Fruit fly (Drosophila melanogaster) whole organism, embryonic: Measurements from ENCODE around the gene CG8668.

Source experiments
- Atf6 ChIP-seq: fragments of 200-800 bp; sonication (Bioruptor generic); IDR thresholded peaks from 2 replicates; pipeline ENCODE4 v1.3.6; 2022; ENCODE audit warnings: missing biosample characterization, missing genetic modification characterization
- Bgb ChIP-seq: fragments of 200-800 bp; sonication (Bioruptor generic); IDR thresholded peaks from 2 replicates; pipeline ENCODE4 v1.3.6; 2022; ENCODE audit warnings: missing biosample characterization, missing genetic modification characterization; ENCODE audit not compliant: partially characterized antibody
- CG10267 ChIP-seq: fragments of 200-800 bp; sonication (Bioruptor generic); optimal IDR thresholded peaks from 2 replicates; lab custom pipeline; 2018; ENCODE audit warnings: missing biosample characterization, mild to moderate bottlenecking, missing genetic modification characterization, moderate library complexity
- CG12769 ChIP-seq: fragments of 200-800 bp; sonication (Bioruptor generic); optimal IDR thresholded peaks from 2 replicates; lab custom pipeline; 2019; ENCODE audit warnings: missing biosample characterization, mild to moderate bottlenecking, missing genetic modification characterization, moderate library complexity
- CG15073 ChIP-seq: fragments of 200-800 bp; sonication (Bioruptor generic); optimal IDR thresholded peaks from 2 replicates; lab custom pipeline; 2016; ENCODE audit warnings: missing biosample characterization, missing genetic modification characterization
- CG1603 ChIP-seq: fragments of 200-800 bp; sonication (Bioruptor generic); optimal IDR thresholded peaks from 2 replicates; lab custom pipeline; 2019; ENCODE audit warnings: missing biosample characterization, mild to moderate bottlenecking, missing genetic modification characterization, moderate library complexity
- CG17361 ChIP-seq: fragments of 200-800 bp; sonication (Bioruptor generic); IDR thresholded peaks from 3 replicates; pipeline ENCODE4 v1.3.6; 2022; ENCODE audit warnings: missing biosample characterization, missing genetic modification characterization
- CG17612 ChIP-seq: fragments of 200-800 bp; sonication (Bioruptor generic); IDR thresholded peaks from 2 replicates; pipeline ENCODE4 v1.3.6; 2022; ENCODE audit warnings: missing biosample characterization, missing genetic modification characterization
- CG1792 ChIP-seq: fragments of 200-800 bp; sonication (Bioruptor generic); optimal IDR thresholded peaks from 2 replicates; lab custom pipeline; 2016; ENCODE audit warnings: missing biosample characterization, missing genetic modification characterization
- CG18599 ChIP-seq: fragments of 200-800 bp; sonication (Bioruptor generic); optimal IDR thresholded peaks from 3 replicates; lab custom pipeline; 2017; ENCODE audit warnings: missing biosample characterization, missing genetic modification characterization, mild to moderate bottlenecking, moderate library complexity, missing genetic modification reagents
- CG18619 ChIP-seq: fragments of 200-800 bp; sonication (Bioruptor generic); optimal IDR thresholded peaks from 3 replicates; lab custom pipeline; 2017; ENCODE audit warnings: missing biosample characterization, mild to moderate bottlenecking, missing genetic modification characterization
- CG2202 ChIP-seq: fragments of 200-800 bp; sonication (Bioruptor generic); optimal IDR thresholded peaks from 2 replicates; lab custom pipeline; 2018; ENCODE audit warnings: missing biosample characterization, mild to moderate bottlenecking, missing genetic modification characterization
- CG3163 ChIP-seq: fragments of 200-800 bp; sonication (Bioruptor generic); optimal IDR thresholded peaks from 3 replicates; lab custom pipeline; 2016; ENCODE audit warnings: missing biosample characterization, missing genetic modification characterization
- CG32532 ChIP-seq: fragments of 200-800 bp; sonication (Bioruptor generic); IDR thresholded peaks from 2 replicates; pipeline ENCODE4 v1.3.6; 2022; ENCODE audit warnings: missing biosample characterization, missing genetic modification characterization
- CG34224 ChIP-seq: fragments of 200-800 bp; sonication (Bioruptor generic); IDR thresholded peaks from 3 replicates; pipeline ENCODE4 v1.3.6; 2022; ENCODE audit warnings: missing biosample characterization, missing genetic modification characterization; ENCODE audit not compliant: partially characterized antibody
- CG42726 ChIP-seq: fragments of 200-800 bp; sonication (Bioruptor generic); IDR thresholded peaks from 2 replicates; pipeline ENCODE4 v1.3.6; 2022; ENCODE audit warnings: missing biosample characterization, missing genetic modification characterization; ENCODE audit not compliant: partially characterized antibody
- CG6765 ChIP-seq: fragments of 200-800 bp; sonication (Bioruptor generic); optimal IDR thresholded peaks from 3 replicates; lab custom pipeline; 2017; ENCODE audit warnings: missing biosample characterization, mild to moderate bottlenecking, missing genetic modification characterization
- CG7556 ChIP-seq: fragments of 200-800 bp; sonication (Bioruptor generic); optimal IDR thresholded peaks from 2 replicates; lab custom pipeline; 2017; ENCODE audit warnings: missing biosample characterization, mild to moderate bottlenecking, missing genetic modification characterization
- CG8765 ChIP-seq: fragments of 200-800 bp; sonication (Bioruptor generic); IDR thresholded peaks from 2 replicates; pipeline ENCODE4 v1.3.6; 2022; ENCODE audit warnings: missing biosample characterization, missing genetic modification characterization
- CG9817 ChIP-seq: fragments of 200-800 bp; sonication (Bioruptor generic); optimal IDR thresholded peaks from 2 replicates; lab custom pipeline; 2018; ENCODE audit warnings: missing biosample characterization, mild to moderate bottlenecking, missing genetic modification characterization, moderate library complexity
- CTCF ChIP-seq: fragments of 200-800 bp; sonication (Bioruptor generic); optimal IDR thresholded peaks from 2 replicates; lab custom pipeline; 2017; ENCODE audit warnings: missing biosample characterization, mild to moderate bottlenecking, missing genetic modification characterization, moderate library complexity
- Dbx ChIP-seq: fragments of 200-800 bp; sonication (Bioruptor generic); IDR thresholded peaks from 3 replicates; pipeline ENCODE4 v1.3.6; 2022; ENCODE audit warnings: missing biosample characterization, missing genetic modification characterization
- Doc2 ChIP-seq: fragments of 200-800 bp; sonication (Bioruptor generic); IDR thresholded peaks from 2 replicates; pipeline ENCODE4 v1.3.6; 2022; ENCODE audit warnings: missing biosample characterization, missing genetic modification characterization
- Elba2 ChIP-seq: fragments of 200-800 bp; sonication (Bioruptor generic); optimal IDR thresholded peaks from 3 replicates; lab custom pipeline; 2016; ENCODE audit warnings: missing biosample characterization, missing genetic modification characterization
- Fer2 ChIP-seq: fragments of 200-800 bp; sonication (Bioruptor generic); optimal IDR thresholded peaks from 2 replicates; lab custom pipeline; 2018; ENCODE audit warnings: missing biosample characterization, mild to moderate bottlenecking, missing genetic modification characterization, moderate library complexity
- Hsf ChIP-seq: fragments of 200-800 bp; sonication (Bioruptor generic); optimal IDR thresholded peaks from 3 replicates; lab custom pipeline; 2016; ENCODE audit warnings: missing biosample characterization, missing genetic modification characterization
- Med ChIP-seq: fragments of 200-800 bp; sonication (Bioruptor generic); peaks from one replicate; lab custom pipeline; 2016; ENCODE audit warnings: missing biosample characterization, missing genetic modification characterization, mild to moderate bottlenecking, inconsistent platforms, moderate library complexity
- Neu2 ChIP-seq: fragments of 200-800 bp; sonication (Bioruptor generic); optimal IDR thresholded peaks from 3 replicates; lab custom pipeline; 2016; ENCODE audit warnings: missing biosample characterization, missing genetic modification characterization, borderline replicate concordance
- Opbp ChIP-seq: fragments of 200-800 bp; sonication (Bioruptor generic); IDR thresholded peaks from 3 replicates; pipeline ENCODE4 v1.3.6; 2022; ENCODE audit warnings: missing biosample characterization, missing genetic modification characterization; ENCODE audit not compliant: partially characterized antibody
- TFAM ChIP-seq: fragments of 200-800 bp; sonication (Bioruptor generic); optimal IDR thresholded peaks from 2 replicates; lab custom pipeline; 2017; ENCODE audit warnings: missing biosample characterization, missing genetic modification characterization, inconsistent platforms
- az2 ChIP-seq: fragments of 200-800 bp; sonication (Bioruptor generic); optimal IDR thresholded peaks from 3 replicates; lab custom pipeline; 2016; ENCODE audit warnings: missing biosample characterization, missing genetic modification characterization
- bowl ChIP-seq: fragments of 200-800 bp; sonication (Bioruptor generic); IDR thresholded peaks from 2 replicates; pipeline ENCODE4 v1.3.6; 2022; ENCODE audit warnings: missing biosample characterization, missing genetic modification characterization
- bsh ChIP-seq, 2 experiments: fragments of 200-800 bp; sonication (Bioruptor generic); optimal IDR thresholded peaks; 2 replicates each; lab custom pipeline; 2017 to 2018; ENCODE audit warnings: mild to moderate bottlenecking in 2 of 2, missing biosample characterization in 2 of 2, missing genetic modification characterization in 2 of 2, moderate library complexity in 1 of 2
- cwo ChIP-seq: fragments of 200-800 bp; sonication (Bioruptor generic); optimal IDR thresholded peaks from 3 replicates; lab custom pipeline; 2017; ENCODE audit warnings: missing biosample characterization, missing genetic modification characterization, mild to moderate bottlenecking, moderate library complexity, missing genetic modification reagents
- esg ChIP-seq: fragments of 200-800 bp; sonication (Bioruptor generic); conservative IDR thresholded peaks from 2 replicates; pipeline ENCODE4 v1.3.6; 2022; ENCODE audit warnings: missing biosample characterization, missing genetic modification characterization
- eve ChIP-seq, 2 experiments: fragments of >200 bp; optimal IDR thresholded peaks; 2 replicates each; lab custom pipeline; 2017; ENCODE audit warnings: missing biosample characterization in 2 of 2, missing genetic modification characterization in 2 of 2
- fd64A ChIP-seq: fragments of 200-800 bp; sonication (Bioruptor generic); optimal IDR thresholded peaks from 3 replicates; lab custom pipeline; 2018; ENCODE audit warnings: missing biosample characterization, mild to moderate bottlenecking, missing genetic modification characterization
- fu2 ChIP-seq: fragments of 200-800 bp; sonication (Bioruptor generic); optimal IDR thresholded peaks from 2 replicates; lab custom pipeline; 2016; ENCODE audit warnings: missing biosample characterization, missing genetic modification characterization
- gem ChIP-seq: fragments of 200-800 bp; sonication (Bioruptor generic); optimal IDR thresholded peaks from 2 replicates; lab custom pipeline; 2019; ENCODE audit warnings: missing biosample characterization, mild to moderate bottlenecking, missing genetic modification characterization, moderate library complexity
- grn ChIP-seq: fragments of 200-800 bp; sonication (Bioruptor generic); optimal IDR thresholded peaks from 3 replicates; lab custom pipeline; 2017; ENCODE audit warnings: missing biosample characterization, missing genetic modification characterization
- oc ChIP-seq: fragments of 200-800 bp; sonication (Bioruptor generic); optimal IDR thresholded peaks from 2 replicates; lab custom pipeline; 2018; ENCODE audit warnings: missing biosample characterization, mild to moderate bottlenecking, missing genetic modification characterization, moderate library complexity
- odd ChIP-seq: fragments of 200-800 bp; sonication (Bioruptor generic); optimal IDR thresholded peaks from 2 replicates; lab custom pipeline; 2017; ENCODE audit warnings: missing biosample characterization, mild to moderate bottlenecking, missing genetic modification characterization
- onecut ChIP-seq: fragments of 200-800 bp; sonication (Bioruptor generic); IDR thresholded peaks from 2 replicates; pipeline ENCODE4 v1.3.6; 2022; ENCODE audit warnings: missing biosample characterization, missing genetic modification characterization
- row ChIP-seq: fragments of 200-800 bp; sonication (Bioruptor generic); IDR thresholded peaks from 3 replicates; pipeline ENCODE4 v1.3.6; 2022; ENCODE audit warnings: missing biosample characterization, missing genetic modification characterization
- sr ChIP-seq: fragments of 200-800 bp; sonication (Bioruptor generic); IDR thresholded peaks from 3 replicates; pipeline ENCODE4 v1.3.6; 2022; ENCODE audit warnings: missing biosample characterization, missing genetic modification characterization
- stwl ChIP-seq: fragments of 200-800 bp; sonication (Bioruptor generic); optimal IDR thresholded peaks from 3 replicates; lab custom pipeline; 2018; ENCODE audit warnings: missing biosample characterization, mild to moderate bottlenecking, missing genetic modification characterization, moderate library complexity
- tin ChIP-seq: fragments of 200-800 bp; sonication (Bioruptor generic); optimal IDR thresholded peaks from 3 replicates; lab custom pipeline; 2016; ENCODE audit warnings: missing biosample characterization, missing genetic modification characterization
- tll ChIP-seq, 2 experiments: fragments of 200-800 bp in 1 of 2; fragments of >200 bp in 1 of 2; sonication (Bioruptor generic) in 1 of 2; optimal IDR thresholded peaks; 2 replicates each; lab custom pipeline; 2017 to 2019; ENCODE audit warnings: missing biosample characterization in 2 of 2, missing genetic modification characterization in 2 of 2, mild to moderate bottlenecking in 1 of 2, moderate library complexity in 1 of 2
- tx ChIP-seq: fragments of 200-800 bp; sonication (Bioruptor generic); optimal IDR thresholded peaks from 2 replicates; lab custom pipeline; 2016; ENCODE audit warnings: missing biosample characterization, missing genetic modification characterization
- vfl ChIP-seq: fragments of 200-800 bp; sonication (Bioruptor generic); optimal IDR thresholded peaks from 2 replicates; lab custom pipeline; 2016; ENCODE audit warnings: missing biosample characterization, missing genetic modification characterization
- wek ChIP-seq: fragments of 200-800 bp; sonication (Bioruptor generic); optimal IDR thresholded peaks from 3 replicates; lab custom pipeline; 2018; ENCODE audit warnings: missing biosample characterization, mild to moderate bottlenecking, missing genetic modification characterization, moderate library complexity
- zfh2 ChIP-seq: fragments of 200-800 bp; sonication (Bioruptor generic); optimal IDR thresholded peaks from 2 replicates; lab custom pipeline; 2016; ENCODE audit warnings: missing biosample characterization, missing genetic modification characterization

CG8668 gene

DNA sequence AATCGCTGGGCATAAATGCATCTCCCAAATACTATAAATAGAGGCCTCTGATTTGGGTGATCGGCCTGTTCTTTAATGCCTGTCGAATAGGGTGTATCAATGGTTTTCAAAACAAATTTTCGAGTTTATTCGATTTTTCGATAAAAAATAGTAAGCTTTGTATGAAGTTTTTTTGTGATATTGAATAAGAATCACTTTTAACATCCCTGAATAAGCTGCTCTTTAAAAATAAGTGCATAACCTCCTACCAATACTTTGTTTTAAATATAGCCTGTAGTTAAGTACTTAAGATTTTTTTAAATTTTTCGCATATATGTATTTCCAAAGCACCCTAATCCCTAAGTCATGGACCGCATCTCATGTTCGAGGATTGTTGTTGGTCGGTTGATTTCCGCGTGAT is 46.2 kb upstream of the CG8668 start (continued):
- TF ChIP-seq Opbp (GFP tag; lab: Robert Waterston, UW) (no peak), fu2 (GFP tag; lab: Kevin White, UChicago) (no peak), CG42726 (no peak), grn (no peak), CG9817 (no peak), fd64A (GFP tag; lab: Kevin White, UChicago) (no peak), Bgb (GFP tag; lab: Robert Waterston, UW) (no peak), esg (GFP tag; lab: Robert Waterston, UW) (no peak), Atf6 (no peak), eve (GFP tag; optimal IDR thresholded peaks at IDR 0.05; lab: Kevin White, UChicago) (no peak), CTCF (no peak), CG12769 (tag; lab: Kevin White, UChicago) (no peak), CG18619 (GFP tag; lab: Kevin White, UChicago) (no peak), Hsf (no peak), Med (GFP tag; lab: Kevin White, UChicago) (no peak), onecut (GFP tag; lab: Robert Waterston, UW) (no peak), CG8765 (no peak), Elba2 (GFP tag; lab: Kevin White, UChicago) (no peak), CG32532 (GFP tag; lab: Robert Waterston, UW) (no peak), oc (tag; lab: Kevin White, UChicago) (no peak), TFAM (GFP tag; lab: Kevin White, UChicago) (no peak), CG1603 (tag; lab: Kevin White, UChicago) (peak; percentile 24), CG6765 (GFP tag; lab: Kevin White, UChicago) (no peak), CG10267 (tag; lab: Kevin White, UChicago) (peak; percentile 12), CG2202 (tag; lab: Kevin White, UChicago) (peak; percentile 59), vfl (GFP tag; lab: Kevin White, UChicago) (no peak), CG15073 (GFP tag; lab: Kevin White, UChicago) (no peak), CG1792 (no peak), CG7556 (GFP tag; lab: Kevin White, UChicago) (peak; percentile 63), zfh2 (no peak), CG17361 (GFP tag; lab: Robert Waterston, UW) (no peak), gem (peak; percentile 76), wek (GFP tag; lab: Kevin White, UChicago) (no peak), odd (GFP tag; lab: Kevin White, UChicago) (peak; percentile 12), CG17612 (GFP tag; lab: Robert Waterston, UW) (no peak), CG3163 (GFP tag; lab: Kevin White, UChicago) (no peak), bsh (GFP tag; optimal IDR thresholded peaks at IDR 0.05; lab: Kevin White, UChicago) (peak; percentile 19 to 76), tll (GFP tag; optimal IDR thresholded peaks at IDR 0.05; lab: Kevin White, UChicago) (no peak), Doc2 (GFP tag; lab: Robert Waterston, UW) (no peak), CG34224 (GFP tag; lab: Robert Waterston, UW) (no peak), row (GFP tag; lab: Robert Waterston, UW) (peak; percentile 37; the same call in 1 of the 3 replicates), Fer2 (tag; lab: Kevin White, UChicago) (no peak), az2 (GFP tag; lab: Kevin White, UChicago) (peak; percentile 5), sr (no peak), cwo (GFP tag; lab: Kevin White, UChicago) (no peak), Dbx (GFP tag; lab: Robert Waterston, UW) (no peak), tx (GFP tag; lab: Kevin White, UChicago) (no peak), stwl (tag; lab: Kevin White, UChicago) (no peak), Neu2 (GFP tag; lab: Kevin White, UChicago) (no peak), CG18599 (GFP tag; lab: Kevin White, UChicago) (no peak), bowl (GFP tag; lab: Robert Waterston, UW) (no peak), tin (GFP tag; lab: Kevin White, UChicago) (no peak)
